Fruit fly (Drosophila melanogaster) whole organism, embryonic: ENCODE measurements around the gene Sf3b1.

ENCODE experiments used
- Antp ChIP-seq: fragments of 200-800 bp; sonication (Bioruptor generic); optimal IDR thresholded peaks from 3 replicates; lab custom pipeline; 2016; ENCODE audit warnings: missing biosample characterization, missing genetic modification characterization
- Bteb2 ChIP-seq: fragments of 200-800 bp; sonication (Bioruptor generic); optimal IDR thresholded peaks from 2 replicates; lab custom pipeline; 2016; ENCODE audit warnings: missing biosample characterization, missing genetic modification characterization
- CG10267 ChIP-seq: fragments of 200-800 bp; sonication (Bioruptor generic); optimal IDR thresholded peaks from 2 replicates; lab custom pipeline; 2018; ENCODE audit warnings: missing biosample characterization, mild to moderate bottlenecking, missing genetic modification characterization, moderate library complexity
- CG12219 ChIP-seq: fragments of 200-800 bp; sonication (Bioruptor generic); optimal IDR thresholded peaks from 3 replicates; lab custom pipeline; 2018; ENCODE audit warnings: missing biosample characterization, mild to moderate bottlenecking, missing genetic modification characterization
- CG1233 ChIP-seq: fragments of 200-800 bp; sonication (Bioruptor generic); optimal IDR thresholded peaks from 4 replicates; lab custom pipeline; 2018; ENCODE audit warnings: missing biosample characterization, mild to moderate bottlenecking, missing genetic modification characterization
- CG14014 ChIP-seq: fragments of 200-800 bp; sonication (Bioruptor generic); IDR thresholded peaks from 2 replicates; pipeline ENCODE4 v1.3.6; 2022; ENCODE audit warnings: missing biosample characterization, missing genetic modification characterization
- CG17359 ChIP-seq: fragments of 200-800 bp; sonication (Bioruptor generic); optimal IDR thresholded peaks from 3 replicates; lab custom pipeline; 2018; ENCODE audit warnings: missing biosample characterization, mild to moderate bottlenecking, missing genetic modification characterization, moderate library complexity
- CG17612 ChIP-seq: fragments of 200-800 bp; sonication (Bioruptor generic); IDR thresholded peaks from 2 replicates; pipeline ENCODE4 v1.3.6; 2022; ENCODE audit warnings: missing biosample characterization, missing genetic modification characterization
- CG3407 ChIP-seq: fragments of 200-800 bp; sonication (Bioruptor generic); optimal IDR thresholded peaks from 2 replicates; lab custom pipeline; 2018; ENCODE audit warnings: missing biosample characterization, mild to moderate bottlenecking, missing genetic modification characterization
- CG4282 ChIP-seq: fragments of 200-800 bp; sonication (Bioruptor generic); optimal IDR thresholded peaks from 2 replicates; lab custom pipeline; 2016; ENCODE audit warnings: missing biosample characterization, missing genetic modification characterization
- CG8478 ChIP-seq: fragments of >200 bp; optimal IDR thresholded peaks from 2 replicates; lab custom pipeline; 2018
- CHES-1-like ChIP-seq: fragments of 200-800 bp; sonication (Bioruptor generic); optimal IDR thresholded peaks from 2 replicates; lab custom pipeline; 2016; ENCODE audit warnings: missing biosample characterization, missing genetic modification characterization
- Camta ChIP-seq: fragments of 200-800 bp; sonication (Bioruptor generic); optimal IDR thresholded peaks from 2 replicates; lab custom pipeline; 2016; ENCODE audit warnings: missing biosample characterization, missing genetic modification characterization
- Drgx ChIP-seq: fragments of 200-800 bp; sonication (Bioruptor generic); IDR thresholded peaks from 2 replicates; pipeline ENCODE4 v1.3.6; 2022; ENCODE audit warnings: missing biosample characterization, missing genetic modification characterization
- Ets65A ChIP-seq: fragments of 200-800 bp; sonication (Bioruptor generic); peaks from one replicate; lab custom pipeline; 2016; ENCODE audit warnings: missing biosample characterization, missing genetic modification characterization
- Gsc ChIP-seq: fragments of 200-800 bp; sonication (Bioruptor generic); IDR thresholded peaks from 2 replicates; pipeline ENCODE4 v1.3.6; 2022; ENCODE audit warnings: missing biosample characterization, missing genetic modification characterization
- TFAM ChIP-seq: fragments of 200-800 bp; sonication (Bioruptor generic); optimal IDR thresholded peaks from 2 replicates; lab custom pipeline; 2017; ENCODE audit warnings: missing biosample characterization, missing genetic modification characterization, inconsistent platforms
- Usf ChIP-seq: fragments of 200-800 bp; sonication (Bioruptor generic); optimal IDR thresholded peaks from 2 replicates; lab custom pipeline; 2017; ENCODE audit warnings: missing genotype, missing biosample characterization, missing genetic modification characterization
- bab2 ChIP-seq: fragments of 200-800 bp; sonication (Bioruptor generic); optimal IDR thresholded peaks from 2 replicates; lab custom pipeline; 2016; ENCODE audit warnings: missing biosample characterization, missing genetic modification characterization
- bsh ChIP-seq, 2 experiments: fragments of 200-800 bp; sonication (Bioruptor generic); optimal IDR thresholded peaks; 2 replicates each; lab custom pipeline; 2017 to 2018; ENCODE audit warnings: mild to moderate bottlenecking in 2 of 2, missing biosample characterization in 2 of 2, missing genetic modification characterization in 2 of 2, moderate library complexity in 1 of 2
- btn ChIP-seq: fragments of 200-800 bp; sonication (Bioruptor generic); optimal IDR thresholded peaks from 2 replicates; lab custom pipeline; 2016; ENCODE audit warnings: missing biosample characterization, missing genetic modification characterization
- cg ChIP-seq: fragments of 200-800 bp; sonication (Bioruptor generic); optimal IDR thresholded peaks from 3 replicates; lab custom pipeline; 2019; ENCODE audit warnings: missing biosample characterization, mild to moderate bottlenecking, missing genetic modification characterization, moderate library complexity
- dmrt99B ChIP-seq: fragments of 200-800 bp; sonication (Bioruptor generic); optimal IDR thresholded peaks from 2 replicates; lab custom pipeline; 2018; ENCODE audit warnings: missing biosample characterization, mild to moderate bottlenecking, missing genetic modification characterization, moderate library complexity
- emc ChIP-seq: fragments of 200-800 bp; sonication (Bioruptor generic); optimal IDR thresholded peaks from 2 replicates; lab custom pipeline; 2016; ENCODE audit warnings: missing biosample characterization, missing genetic modification characterization
- ewg ChIP-seq: fragments of 200-800 bp; sonication (Bioruptor generic); optimal IDR thresholded peaks from 3 replicates; lab custom pipeline; 2017; ENCODE audit warnings: mild to moderate bottlenecking, missing biosample characterization, missing genetic modification reagents, missing genetic modification characterization
- eyg ChIP-seq: fragments of 200-800 bp; sonication (Bioruptor generic); optimal IDR thresholded peaks from 3 replicates; lab custom pipeline; 2016; ENCODE audit warnings: missing biosample characterization, missing genetic modification characterization
- grn ChIP-seq: fragments of 200-800 bp; sonication (Bioruptor generic); optimal IDR thresholded peaks from 3 replicates; lab custom pipeline; 2017; ENCODE audit warnings: missing biosample characterization, missing genetic modification characterization
- gsb ChIP-seq: fragments of 200-800 bp; sonication (Bioruptor generic); IDR thresholded peaks from 2 replicates; pipeline ENCODE4 v1.3.6; 2022; ENCODE audit warnings: missing biosample characterization, missing genetic modification characterization
- ham ChIP-seq: fragments of 200-800 bp; sonication (Bioruptor generic); IDR thresholded peaks from 2 replicates; pipeline ENCODE4 v1.3.6; 2022; ENCODE audit warnings: missing biosample characterization, missing genetic modification characterization
- hkb ChIP-seq, 2 experiments: fragments of 200-800 bp in 1 of 2; fragments of >200 bp in 1 of 2; sonication (Bioruptor generic) in 1 of 2; IDR thresholded peaks in 1 of 2; optimal IDR thresholded peaks in 1 of 2; 2 replicates each; pipeline versions ENCODE4 v1.3.6 to Lab custom; 2017 to 2022; ENCODE audit warnings: missing biosample characterization in 1 of 2, missing genetic modification characterization in 1 of 2
- kah ChIP-seq: fragments of 200-800 bp; sonication (Bioruptor generic); optimal IDR thresholded peaks from 2 replicates; lab custom pipeline; 2018; ENCODE audit warnings: missing biosample characterization, mild to moderate bottlenecking, missing genetic modification characterization
- mirr ChIP-seq: fragments of 200-800 bp; sonication (Bioruptor generic); optimal IDR thresholded peaks from 3 replicates; lab custom pipeline; 2018; ENCODE audit warnings: missing biosample characterization, mild to moderate bottlenecking, missing genetic modification characterization
- nom ChIP-seq: fragments of 200-800 bp; sonication (Bioruptor generic); optimal IDR thresholded peaks from 2 replicates; lab custom pipeline; 2017; ENCODE audit warnings: missing biosample characterization, missing genetic modification characterization, mild to moderate bottlenecking, moderate library complexity, missing genetic modification reagents
- pum ChIP-seq: fragments of 200-800 bp; sonication (Bioruptor generic); optimal IDR thresholded peaks from 2 replicates; lab custom pipeline; 2016; ENCODE audit warnings: missing biosample characterization, missing genetic modification characterization
- sens ChIP-seq: fragments of 200-800 bp; sonication (Bioruptor generic); peaks from one replicate; lab custom pipeline; 2016; ENCODE audit warnings: missing biosample characterization, missing genetic modification characterization
- sob ChIP-seq: fragments of 200-800 bp; sonication (Bioruptor generic); IDR thresholded peaks from 2 replicates; pipeline ENCODE4 v1.3.6; 2022; ENCODE audit warnings: missing biosample characterization, missing genetic modification characterization
- sug ChIP-seq: fragments of 200-800 bp; optimal IDR thresholded peaks from 2 replicates; lab custom pipeline; 2019; ENCODE audit warnings: missing biosample characterization, mild to moderate bottlenecking, missing genetic modification characterization, moderate library complexity
- tna ChIP-seq: fragments of 200-800 bp; sonication (Bioruptor generic); IDR thresholded peaks from 2 replicates; pipeline ENCODE4 v1.3.6; 2022; ENCODE audit warnings: missing biosample characterization, missing genetic modification characterization; ENCODE audit not compliant: partially characterized antibody
- twi ChIP-seq: fragments of 200-800 bp; optimal IDR thresholded peaks from 2 replicates; lab custom pipeline; 2019; ENCODE audit warnings: missing biosample characterization, mild to moderate bottlenecking, missing genetic modification characterization, moderate library complexity
- yki ChIP-seq: fragments of >200 bp; optimal IDR thresholded peaks from 3 replicates; lab custom pipeline; 2018

Sf3b1 gene

DNA sequence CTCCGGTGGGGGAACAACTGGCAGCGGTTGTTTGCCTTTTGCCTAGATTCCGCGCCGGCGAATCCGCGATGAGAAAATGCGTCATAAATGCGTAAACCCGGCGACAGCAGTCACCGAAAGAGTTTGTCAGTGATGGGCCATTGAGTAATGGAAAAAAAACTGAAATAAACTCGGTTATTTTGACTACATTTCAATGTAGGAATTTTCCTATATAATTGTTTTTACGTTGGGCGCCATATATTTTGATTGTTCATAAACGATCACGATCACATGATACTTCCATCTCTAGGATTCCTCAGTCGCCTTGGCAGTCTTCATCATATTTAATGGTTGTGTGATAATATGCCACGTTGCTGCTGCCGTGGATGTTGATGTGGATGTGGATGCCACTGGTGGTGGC, 40.0 kb downstream of the Sf3b1 start (continued):
- no peak for TF ChIP-seq Camta (GFP tag; lab: Kevin White, UChicago)
- peak; percentile 62 for TF ChIP-seq Drgx (GFP tag; lab: Robert Waterston, UW)

DNA sequence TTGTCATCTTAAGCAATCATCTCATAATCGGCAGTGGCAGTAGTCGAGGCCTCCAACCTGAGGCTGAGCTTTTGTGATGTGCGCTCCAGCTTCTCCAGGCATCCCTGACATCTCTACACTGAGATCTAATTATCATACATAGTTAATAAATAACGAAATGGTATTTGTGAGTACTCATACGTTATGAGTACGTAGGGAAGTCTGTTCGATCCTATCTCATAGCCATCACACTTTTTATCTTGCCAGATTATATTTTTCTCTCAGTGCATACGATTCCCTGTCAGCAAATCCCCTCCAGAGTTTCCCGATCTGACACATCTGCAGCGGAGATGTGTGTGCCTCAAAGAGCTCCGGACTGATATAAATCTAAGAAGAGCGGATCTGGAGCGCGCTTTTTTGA, 41.4 kb downstream of the Sf3b1 start:
- TF ChIP-seq Ets65A (GFP tag; lab: Kevin White, UChicago) = peak; percentile 77
- TF ChIP-seq CG8478 = no peak
- TF ChIP-seq bsh (GFP tag; optimal IDR thresholded peaks at IDR 0.05; lab: Kevin White, UChicago) = peak in 1 of 2 experiments; percentile 57
- peak; percentile 28 for TF ChIP-seq nom (GFP tag; lab: Kevin White, UChicago)
- TF ChIP-seq btn (GFP tag; lab: Kevin White, UChicago) = no peak
- TF ChIP-seq mirr (GFP tag; lab: Kevin White, UChicago) = no peak
- TF ChIP-seq sens (GFP tag; lab: Kevin White, UChicago) = peak; percentile 6
- no peak for TF ChIP-seq cg (GFP tag; lab: Kevin White, UChicago)
- no peak for TF ChIP-seq Antp (GFP tag; lab: Kevin White, UChicago)

DNA sequence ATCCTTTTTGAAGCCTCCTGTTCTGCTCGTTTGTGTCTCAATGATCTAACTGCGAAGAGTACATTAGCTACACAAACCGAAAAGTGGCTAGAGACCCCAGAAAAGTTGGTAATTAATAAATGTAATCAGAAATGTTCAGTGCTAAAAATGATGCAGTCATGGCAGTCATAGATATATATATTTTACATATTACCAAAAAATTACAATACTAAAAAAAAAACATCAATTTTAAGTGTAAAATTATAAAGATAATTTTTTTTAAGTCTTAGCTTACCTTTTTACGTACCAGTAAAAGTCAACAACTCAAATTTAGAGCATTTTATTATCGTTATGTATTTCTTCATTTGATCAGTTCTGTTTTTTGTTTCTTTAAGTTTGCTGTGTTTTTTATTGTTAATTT, 44.6 kb downstream of the Sf3b1 start:
- TF ChIP-seq CG3407 (no peak), CG14014 (GFP tag; lab: Robert Waterston, UW) (no peak), ewg (GFP tag; lab: Kevin White, UChicago) (no peak), hkb (optimal IDR thresholded peaks at IDR 0.05; lab: Kevin White, UChicago) (no peak), hkb (GFP tag; IDR thresholded peaks at IDR 0.05; lab: Robert Waterston, UW) (no peak), pum (no peak), TFAM (GFP tag; lab: Kevin White, UChicago) (no peak)

DNA sequence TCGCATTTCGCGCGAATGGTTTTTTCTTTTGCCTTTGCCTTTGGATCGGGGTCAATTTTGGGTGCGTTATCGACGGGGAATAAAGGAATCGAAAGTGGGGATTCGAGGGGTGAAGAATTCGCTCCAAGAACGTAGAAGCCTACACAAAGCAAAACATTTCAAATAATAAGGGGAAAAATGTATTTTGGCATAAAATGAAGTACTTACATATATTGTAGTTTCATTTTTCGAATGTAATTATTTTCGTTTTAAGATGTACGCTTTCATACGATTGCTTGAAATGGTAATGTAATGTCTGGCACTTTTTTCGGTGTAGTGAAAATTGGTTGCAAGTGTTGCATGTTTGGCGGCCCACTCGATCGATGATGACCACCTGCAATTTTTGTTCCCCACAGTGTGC, 46.9 kb downstream of the Sf3b1 start:
- no peak for TF ChIP-seq tna (GFP tag; lab: Robert Waterston, UW)

DNA sequence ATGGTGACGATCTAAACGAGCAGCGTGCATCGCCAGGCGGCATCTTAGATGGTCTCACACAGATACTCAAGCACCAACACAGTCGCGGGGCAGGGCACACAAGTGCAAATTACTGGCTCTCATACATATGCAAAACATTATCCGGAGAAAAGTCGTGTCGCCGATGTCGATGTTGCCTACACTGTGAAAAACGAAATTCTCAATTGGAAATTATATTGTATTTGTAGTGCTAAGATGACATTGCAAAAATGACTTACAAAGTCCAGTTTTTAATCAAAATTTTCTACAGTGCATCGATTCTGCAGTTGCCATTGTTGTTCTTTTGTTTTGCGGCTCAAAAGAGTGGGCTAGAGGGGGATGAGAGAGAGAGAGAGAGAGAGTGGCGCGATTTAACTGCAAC, 51.6 kb downstream of the Sf3b1 start:
- TF ChIP-seq kah (GFP tag; lab: Kevin White, UChicago) (no peak), eyg (GFP tag; lab: Kevin White, UChicago) (no peak), Gsc (GFP tag; lab: Robert Waterston, UW) (0 out of 2 replicates have a peak, but pooled peaks have one; percentile 8), gsb (no peak), dmrt99B (tag; lab: Kevin White, UChicago) (no peak)
- TF ChIP-seq, all 482 proteins: peak for 1

DNA sequence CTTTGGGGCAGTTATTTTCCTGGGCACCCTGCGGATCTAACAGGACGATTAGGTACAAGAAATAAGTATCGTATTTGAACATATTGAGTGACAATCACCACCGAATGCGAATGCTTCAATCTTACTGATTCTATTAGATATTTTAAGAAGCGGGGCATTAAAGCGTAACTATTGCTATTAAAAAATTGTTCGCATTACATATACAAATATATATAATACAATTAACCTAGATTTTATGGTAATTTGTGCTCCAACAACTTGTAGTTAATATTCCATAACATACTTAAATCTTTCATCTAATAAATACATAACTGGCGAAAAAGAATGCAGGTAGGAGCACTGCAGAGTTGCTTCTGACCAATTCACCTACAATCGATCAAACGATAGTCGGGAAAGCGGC, 53.0 kb downstream of the Sf3b1 start, which contains the start of gene lectin-21Cb:
lectin-21Cb (minus strand) TSS at position 101 of the 400 bp plus-strand sequence.
- no peak for TF ChIP-seq sob (GFP tag; lab: Robert Waterston, UW)
- TF ChIP-seq ham (GFP tag; lab: Robert Waterston, UW) = no peak
- no peak for TF ChIP-seq CG1233 (GFP tag; lab: Kevin White, UChicago)
- TF ChIP-seq grn (GFP tag; lab: Kevin White, UChicago) = no peak
- no peak for TF ChIP-seq yki (lab: Kevin White, UChicago)
- TF ChIP-seq CG17612 (GFP tag; lab: Robert Waterston, UW) = no peak
- TF ChIP-seq CG17359 (tag; lab: Kevin White, UChicago) = no peak
- TF ChIP-seq bab2 (GFP tag; lab: Kevin White, UChicago) = no peak
- TF ChIP-seq CG3407 = no peak
- TF ChIP-seq CG4282 (GFP tag; lab: Kevin White, UChicago) = no peak
- no peak for TF ChIP-seq sug (tag; lab: Kevin White, UChicago)
- no peak for TF ChIP-seq emc
- TF ChIP-seq CG12219 (GFP tag; lab: Kevin White, UChicago) = no peak
- no peak for TF ChIP-seq twi
- TF ChIP-seq CG10267 (tag; lab: Kevin White, UChicago) = no peak
- no peak for TF ChIP-seq CHES-1-like (GFP tag; lab: Kevin White, UChicago)
- no peak for TF ChIP-seq Usf (GFP tag; lab: Kevin White, UChicago)
- TF ChIP-seq Bteb2 (GFP tag; lab: Kevin White, UChicago) = no peak
